Worm (Caenorhabditis elegans) whole organism, L4 larva: ENCODE measurements around the gene ttn-1.

ENCODE experiments used
- D1046.2 ChIP-seq: fragments of 200-800 bp; sonication (Bioruptor generic); IDR thresholded peaks from 2 replicates; pipeline ENCODE4 v1.3.6; 2022; ENCODE audit warnings: missing genetic modification characterization, missing compliant biosample characterization
- R02D3.7 ChIP-seq: fragments of 150-350 bp; sonication (generic microtip); optimal IDR thresholded peaks from 3 replicates; lab custom pipeline; 2014; ENCODE audit warnings: missing biosample characterization, missing genetic modification characterization
- T20F7.1 ChIP-seq: fragments of 200-800 bp; sonication (Bioruptor generic); optimal IDR thresholded peaks from 2 replicates; lab custom pipeline; 2018; ENCODE audit warnings: mild to moderate bottlenecking, missing genetic modification characterization, missing compliant biosample characterization
- T26A8.4 ChIP-seq: fragments of 200-800 bp; sonication (Bioruptor generic); IDR thresholded peaks from 2 replicates; pipeline ENCODE4 v1.3.6; 2022; ENCODE audit warnings: missing genetic modification characterization, missing compliant biosample characterization
- Y48G9A.11 ChIP-seq: fragments of 200-800 bp; sonication (Bioruptor generic); IDR thresholded peaks from 2 replicates; pipeline ENCODE4 v1.3.6; 2022; ENCODE audit warnings: missing genetic modification reagents, missing genetic modification characterization, missing compliant biosample characterization
- Y5F2A.4 ChIP-seq: fragments of 200-800 bp; sonication (Bioruptor generic); optimal IDR thresholded peaks from 2 replicates; lab custom pipeline; 2018; ENCODE audit warnings: mild to moderate bottlenecking, missing genetic modification characterization, missing compliant biosample characterization
- ZK337.2 ChIP-seq: fragments of 200-800 bp; sonication (Bioruptor generic); IDR thresholded peaks from 2 replicates; pipeline ENCODE4 v1.3.6; 2022; ENCODE audit warnings: missing genetic modification reagents, missing genetic modification characterization, missing compliant biosample characterization
- aha-1 ChIP-seq: fragments of 150-350 bp; peaks from one replicate; lab custom pipeline; 2014; ENCODE audit warnings: missing biosample characterization, missing genetic modification characterization
- aly-2 ChIP-seq: sonication (generic microtip); optimal IDR thresholded peaks from 2 replicates; lab custom pipeline; 2018; ENCODE audit warnings: missing biosample characterization, missing genetic modification characterization
- arid-1 ChIP-seq: fragments of 200-800 bp; sonication (Bioruptor generic); conservative IDR thresholded peaks from 2 replicates; pipeline ENCODE4 v1.3.6; 2022; ENCODE audit warnings: missing genetic modification reagents, missing genetic modification characterization, missing compliant biosample characterization
- attf-4 ChIP-seq: sonication (generic microtip); optimal IDR thresholded peaks from 3 replicates; lab custom pipeline; 2017; ENCODE audit warnings: missing biosample characterization, missing genetic modification characterization
- ceh-62 ChIP-seq: sonication (generic microtip); optimal IDR thresholded peaks from 2 replicates; lab custom pipeline; 2017; ENCODE audit warnings: missing biosample characterization, missing genetic modification characterization
- ceh-82 ChIP-seq: sonication (generic microtip); optimal IDR thresholded peaks from 2 replicates; lab custom pipeline; 2017; ENCODE audit warnings: missing biosample characterization, missing genetic modification characterization
- ces-1 ChIP-seq: fragments of 150-350 bp; sonication (generic microtip); optimal IDR thresholded peaks from 4 replicates; lab custom pipeline; 2014; ENCODE audit warnings: missing biosample characterization, missing genetic modification reagents, missing genetic modification characterization
- daf-12 ChIP-seq: fragments of 150-350 bp; optimal IDR thresholded peaks from 2 replicates; lab custom pipeline; 2014; ENCODE audit warnings: missing biosample characterization, missing genetic modification reagents, missing genetic modification characterization
- dmd-8 ChIP-seq: fragments of 200-800 bp; sonication (Bioruptor generic); IDR thresholded peaks from 2 replicates; pipeline ENCODE4 v1.3.6; 2022; ENCODE audit warnings: missing genetic modification characterization, missing compliant biosample characterization
- dmd-9 ChIP-seq: fragments of 200-800 bp; sonication (Bioruptor generic); IDR thresholded peaks from 2 replicates; pipeline ENCODE4 v1.3.6; 2022; ENCODE audit warnings: missing genetic modification reagents, missing genetic modification characterization, missing compliant biosample characterization
- dpl-1 ChIP-seq: fragments of 150-350 bp; optimal IDR thresholded peaks from 2 replicates; lab custom pipeline; 2014; ENCODE audit warnings: missing biosample characterization, missing genetic modification reagents, missing genetic modification characterization
- dve-1 ChIP-seq: sonication (generic microtip); optimal IDR thresholded peaks from 2 replicates; lab custom pipeline; 2017; ENCODE audit warnings: antibody characterized with exemption, mild to moderate bottlenecking, missing genetic modification characterization, missing compliant biosample characterization; ENCODE audit not compliant: insufficient read depth
- gei-8 ChIP-seq: fragments of 200-800 bp; sonication (Bioruptor generic); optimal IDR thresholded peaks from 2 replicates; lab custom pipeline; 2018; ENCODE audit warnings: mild to moderate bottlenecking, missing genetic modification characterization, missing compliant biosample characterization
- lin-1 ChIP-seq: fragments of 200-800 bp; sonication (Bioruptor generic); IDR thresholded peaks from 2 replicates; pipeline ENCODE4 v1.3.6; 2022; ENCODE audit warnings: missing genetic modification reagents, missing genetic modification characterization, missing compliant biosample characterization
- lin-38 ChIP-seq: fragments of 200-800 bp; sonication (Bioruptor generic); IDR thresholded peaks from 2 replicates; pipeline ENCODE4 v1.3.6; 2022; ENCODE audit warnings: missing genetic modification reagents, missing genetic modification characterization, missing compliant biosample characterization
- lsy-2 ChIP-seq, 2 experiments: fragments of 150-350 bp in 1 of 2; sonication (generic microtip) in 1 of 2; optimal IDR thresholded peaks; 2 replicates each; lab custom pipeline; 2014 to 2017; ENCODE audit warnings: missing biosample characterization in 2 of 2, missing genetic modification characterization in 2 of 2
- mes-2 ChIP-seq: sonication (generic microtip); optimal IDR thresholded peaks from 2 replicates; lab custom pipeline; 2016; ENCODE audit warnings: missing genotype, mild to moderate bottlenecking, missing genetic modification characterization, missing compliant biosample characterization; ENCODE audit not compliant: poor library complexity, severe bottlenecking
- nhr-102 ChIP-seq: sonication (generic microtip); optimal IDR thresholded peaks from 2 replicates; lab custom pipeline; 2016; ENCODE audit warnings: mild to moderate bottlenecking, missing genetic modification characterization, moderate library complexity, missing compliant biosample characterization
- nhr-11 ChIP-seq: fragments of 150-350 bp; optimal IDR thresholded peaks from 2 replicates; lab custom pipeline; 2014; ENCODE audit warnings: missing biosample characterization, missing genetic modification characterization
- nhr-237 ChIP-seq: sonication (generic microtip); optimal IDR thresholded peaks from 2 replicates; lab custom pipeline; 2017; ENCODE audit warnings: missing biosample characterization, missing genetic modification characterization
- nhr-28 ChIP-seq: fragments of 150-350 bp; optimal IDR thresholded peaks from 2 replicates; lab custom pipeline; 2014; ENCODE audit warnings: missing biosample characterization, missing genetic modification characterization
- nhr-41 ChIP-seq: fragments of 200-800 bp; sonication (Bioruptor generic); IDR thresholded peaks from 2 replicates; pipeline ENCODE4 v1.3.6; 2022; ENCODE audit warnings: missing genetic modification reagents, missing genetic modification characterization, missing compliant biosample characterization
- nhr-42 ChIP-seq: fragments of 200-800 bp; sonication (Bioruptor generic); IDR thresholded peaks from 2 replicates; pipeline ENCODE4 v1.3.6; 2022; ENCODE audit warnings: missing genetic modification characterization, missing compliant biosample characterization
- nhr-48 ChIP-seq: sonication (generic microtip); optimal IDR thresholded peaks from 2 replicates; lab custom pipeline; 2016; ENCODE audit warnings: mild to moderate bottlenecking, missing genetic modification characterization, missing compliant biosample characterization
- nhr-76 ChIP-seq: fragments of 150-350 bp; optimal IDR thresholded peaks from 2 replicates; lab custom pipeline; 2014; ENCODE audit warnings: missing biosample characterization, missing genetic modification characterization
- sdz-12 ChIP-seq: fragments of 200-800 bp; sonication (Bioruptor generic); optimal IDR thresholded peaks from 2 replicates; lab custom pipeline; 2018; ENCODE audit warnings: mild to moderate bottlenecking, missing genetic modification characterization, missing compliant biosample characterization
- set-16 ChIP-seq: fragments of 200-800 bp; sonication (Bioruptor generic); IDR thresholded peaks from 2 replicates; pipeline ENCODE4 v1.3.6; 2022; ENCODE audit warnings: missing genetic modification reagents, missing genetic modification characterization, missing compliant biosample characterization
- skn-1 ChIP-seq: fragments of 150-350 bp; optimal IDR thresholded peaks from 2 replicates; lab custom pipeline; 2014; ENCODE audit warnings: missing biosample characterization, missing genetic modification characterization
- snpc-4 ChIP-seq: fragments of 150-350 bp; optimal IDR thresholded peaks from 2 replicates; lab custom pipeline; 2014; ENCODE audit warnings: missing biosample characterization, missing genetic modification characterization
- spr-3 ChIP-seq: fragments of 200-800 bp; sonication (Bioruptor generic); optimal IDR thresholded peaks from 2 replicates; lab custom pipeline; 2018; ENCODE audit warnings: mild to moderate bottlenecking, missing genetic modification characterization, missing compliant biosample characterization
- tag-97 ChIP-seq: fragments of 200-800 bp; sonication (Bioruptor generic); IDR thresholded peaks from 2 replicates; pipeline ENCODE4 v1.3.6; 2022; ENCODE audit warnings: missing genetic modification characterization, missing compliant biosample characterization
- unc-62 ChIP-seq, 3 experiments: fragments of 150-350 bp in 1 of 3; sonication (generic microtip); optimal IDR thresholded peaks in 2 of 3; peaks in 1 of 3; 1 replicate in 1 of 3; 2 replicates in 2 of 3; lab custom pipeline; 2014 to 2017; ENCODE audit warnings: missing biosample characterization in 3 of 3, missing genetic modification characterization in 3 of 3, missing genetic modification reagents in 3 of 3, missing genotype in 1 of 3
- zag-1 ChIP-seq: fragments of 150-350 bp; optimal IDR thresholded peaks from 2 replicates; lab custom pipeline; 2014; ENCODE audit warnings: missing biosample characterization, missing genetic modification characterization
- zfp-3 ChIP-seq: fragments of 200-800 bp; sonication (Bioruptor generic); conservative IDR thresholded peaks from 2 replicates; pipeline ENCODE4 v1.3.6; 2022; ENCODE audit warnings: missing genetic modification reagents, missing genetic modification characterization, missing compliant biosample characterization

ttn-1 gene

ce11 chrV:6098755-6099155 lies 103.7 kb downstream of the ttn-1 start (continued):
- TF ChIP-seq spr-3 = no peak
- peak; percentile 37 for TF ChIP-seq nhr-48
- no peak for TF ChIP-seq D1046.2 (GFP tag; lab: Robert Waterston, UW)
- TF ChIP-seq Y48G9A.11 (GFP tag; lab: Robert Waterston, UW) = no peak
- TF ChIP-seq tag-97 (GFP tag; lab: Robert Waterston, UW) = no peak
- no peak for TF ChIP-seq snpc-4
- no peak for TF ChIP-seq ceh-62 (tag; lab: Kevin White, UChicago)
- TF ChIP-seq R02D3.7 = no peak
- no peak for TF ChIP-seq nhr-76 (tag; lab: Kevin White, UChicago)

- TF ChIP-seq ceh-82 (tag; lab: Kevin White, UChicago) = no peak
- TF ChIP-seq ces-1 (GFP tag; lab: Kevin White, UChicago) = no peak
- no peak for TF ChIP-seq spr-3
Observed at ce11 chrV:6096559-6097155, 105.8 kb downstream of the ttn-1 start, which contains the start of gene smut-1. smut-1 (plus strand) TSS chrV:6097105.

- TF ChIP-seq zag-1 (no peak), ceh-62 (tag; lab: Kevin White, UChicago) (no peak), nhr-41 (GFP tag; lab: Robert Waterston, UW) (no peak), nhr-42 (GFP tag; lab: Robert Waterston, UW) (no peak), nhr-102 (tag; lab: Kevin White, UChicago) (no peak), arid-1 (GFP tag; lab: Robert Waterston, UW) (no peak), sdz-12 (GFP tag; lab: Kevin White, UChicago) (no peak), T20F7.1 (GFP tag; lab: Kevin White, UChicago) (peak; percentile 51), T26A8.4 (no peak), aha-1 (tag; lab: Kevin White, UChicago) (peak; percentile 17), nhr-28 (tag; lab: Kevin White, UChicago) (peak; percentile 4), dmd-8 (no peak), attf-4 (tag; lab: Kevin White, UChicago) (no peak), R02D3.7 (no peak), mes-2 (peak; percentile 32), ZK337.2 (GFP tag; lab: Robert Waterston, UW) (no peak), zfp-3 (GFP tag; lab: Robert Waterston, UW) (no peak), skn-1 (tag; lab: Kevin White, UChicago) (no peak), daf-12 (tag; lab: Kevin White, UChicago) (no peak), set-16 (no peak), dve-1 (tag; lab: Kevin White, UChicago) (peak; percentile 3), lin-1 (GFP tag; lab: Robert Waterston, UW) (no peak), nhr-11 (tag; lab: Kevin White, UChicago) (no peak), dpl-1 (peak; percentile 56), lin-38 (GFP tag; lab: Robert Waterston, UW) (0 out of 2 replicates have a peak, but pooled peaks have one; percentile 4), aly-2 (tag; lab: Kevin White, UChicago) (no peak), nhr-237 (tag; lab: Kevin White, UChicago) (no peak), lsy-2 (tag; optimal IDR thresholded peaks at IDR 0.05; lab: Kevin White, UChicago) (peak in 1 of 2 experiments; percentile 41), dmd-9 (GFP tag; lab: Robert Waterston, UW) (no peak), ceh-82 (tag; lab: Kevin White, UChicago) (no peak), gei-8 (GFP tag; lab: Kevin White, UChicago) (no peak), Y5F2A.4 (GFP tag; lab: Kevin White, UChicago) (no peak), ces-1 (GFP tag; lab: Kevin White, UChicago) (no peak), unc-62 (GFP tag; optimal IDR thresholded peaks at IDR 0.05 in 1 of 2; lab: Kevin White, UChicago) (no peak), unc-62 (tag; optimal IDR thresholded peaks at IDR 0.05; lab: Kevin White, UChicago) (no peak), Y48G9A.11 (GFP tag; lab: Robert Waterston, UW) (no peak)
Observed at ce11 chrV:6095829-6096228, 106.6 kb downstream of the ttn-1 start, which contains the start of gene Y38A10A.7. Y38A10A.7 (plus strand) TSS chrV:6096197.
